Worm (Caenorhabditis elegans) whole organism, dauer: Measurements from ENCODE around the gene F38B7.2.
"Not testable (repeated sequence)": the region's sequence is repeated elsewhere in the genome, so short reads cannot be mapped to it uniquely, and the experiment has no call there.

Experiments used
- unc-62 ChIP-seq: sonication (generic microtip); optimal IDR thresholded peaks from 2 replicates; lab custom pipeline; 2017; ENCODE audit warnings: missing biosample characterization, missing genetic modification reagents, missing genetic modification characterization

The F38B7.2 gene

DNA sequence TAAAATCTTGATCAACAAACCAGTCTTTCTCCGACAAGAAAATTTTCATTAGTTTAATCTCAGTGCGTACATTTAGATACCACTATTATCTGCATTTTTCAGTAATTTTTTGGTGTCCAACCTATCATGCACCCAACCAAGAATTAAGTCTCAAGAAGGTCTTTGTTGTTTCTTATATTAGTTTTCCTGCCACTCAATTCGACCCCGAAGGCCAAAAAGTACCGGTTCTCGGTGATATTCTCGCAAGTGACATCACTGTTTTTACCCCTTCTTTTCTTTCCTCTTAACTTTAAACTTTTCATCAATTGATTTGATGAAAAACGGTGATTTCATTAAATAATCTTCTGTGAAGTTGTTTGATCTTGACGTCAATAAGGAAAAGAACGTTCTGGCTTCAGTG is at the start of gene F38B7.2:
TSS of gene F38B7.2 (plus strand) at position 400 of the 400 bp plus-strand sequence.
- TF ChIP-seq unc-62 (GFP tag; lab: Kevin White, UChicago) = no peak

DNA sequence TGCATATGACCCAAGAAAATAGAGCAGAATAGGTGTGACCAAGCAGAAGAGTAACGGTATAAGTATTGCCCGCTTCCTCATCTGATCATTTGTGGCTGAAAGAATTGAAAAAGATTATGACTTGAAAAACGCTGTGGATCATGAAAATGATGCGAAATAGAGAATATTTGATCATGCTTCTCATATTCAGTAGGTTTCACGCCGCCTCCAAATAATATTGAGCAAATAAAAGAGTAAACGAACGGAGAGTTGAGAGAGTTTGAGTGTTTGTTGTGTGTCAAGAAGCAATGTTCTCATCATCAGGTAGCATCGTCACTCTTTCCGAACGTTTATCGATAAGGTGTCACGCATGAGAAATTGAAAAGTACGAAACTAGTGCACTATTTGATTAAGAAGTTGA is 47.5 kb upstream of the F38B7.2 start, which contains the start of gene htrl-1:
TSS of gene htrl-1 (minus strand) at position 101 of the 400 bp plus-strand sequence.
- TF ChIP-seq unc-62 (GFP tag; lab: Kevin White, UChicago) = no peak

ce11 chrV:11497475-11497874 is 46.3 kb upstream of the F38B7.2 start:
- no peak for TF ChIP-seq unc-62 (GFP tag; lab: Kevin White, UChicago)

DNA sequence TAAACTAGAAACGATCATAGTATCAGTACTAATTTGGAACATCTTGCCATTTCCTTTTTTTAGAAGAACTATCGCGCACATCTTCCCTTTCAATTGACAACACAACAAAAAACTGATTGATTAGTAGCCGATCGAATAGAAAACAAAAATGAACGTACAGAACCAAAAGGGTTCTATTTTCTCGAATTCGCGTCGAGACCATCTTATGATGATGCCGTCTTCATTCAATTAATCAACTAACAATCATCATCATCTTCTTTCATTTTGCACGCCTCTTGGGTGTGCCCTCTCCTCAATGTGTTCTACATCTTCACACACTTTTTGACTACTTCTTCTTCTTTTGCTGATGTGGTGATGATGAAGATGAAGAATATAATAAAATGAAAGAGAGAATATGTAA is 44.0 kb upstream of the F38B7.2 start:
- TF ChIP-seq unc-62 (GFP tag; lab: Kevin White, UChicago) = no peak

ce11 chrV:11500980-11501379 is 42.8 kb upstream of the F38B7.2 start:
- no peak for TF ChIP-seq unc-62 (GFP tag; lab: Kevin White, UChicago)

DNA sequence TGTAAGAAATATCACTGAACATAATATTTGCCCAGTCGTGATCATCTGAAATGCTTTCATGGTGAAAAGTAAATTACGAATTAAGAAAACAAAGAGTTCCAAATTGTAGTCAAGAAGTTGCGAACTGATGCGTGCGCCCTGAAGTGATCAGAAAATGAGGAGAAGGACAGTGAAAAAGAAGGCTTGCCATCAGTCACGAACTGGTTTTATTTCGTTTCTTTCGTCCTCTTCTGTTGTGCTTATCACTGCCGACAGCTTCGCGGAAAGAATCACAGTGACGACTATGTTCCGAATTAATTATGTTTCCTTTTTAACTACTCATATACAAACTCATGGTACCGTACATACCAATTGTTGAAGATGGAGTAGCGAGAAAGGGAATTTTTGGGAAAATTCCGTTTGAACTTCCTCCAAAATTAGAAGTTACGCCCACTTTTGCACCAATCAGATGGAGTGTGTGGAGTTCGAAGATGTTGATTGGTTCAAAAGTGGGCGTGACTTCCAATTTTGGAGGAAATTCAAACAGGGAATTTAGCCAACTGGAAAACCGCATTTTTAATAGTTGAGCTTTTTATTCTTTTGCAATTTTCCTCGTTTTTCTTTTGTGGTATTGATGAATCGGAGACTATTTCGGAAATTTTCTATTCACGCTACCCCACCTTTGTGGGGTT is 40.5 kb upstream of the F38B7.2 start, which contains the start of gene C55A6.12:
TSS of gene C55A6.12 (minus strand) at position 51 of the 671 bp plus-strand sequence.
- no peak for TF ChIP-seq unc-62 (GFP tag; lab: Kevin White, UChicago)

DNA sequence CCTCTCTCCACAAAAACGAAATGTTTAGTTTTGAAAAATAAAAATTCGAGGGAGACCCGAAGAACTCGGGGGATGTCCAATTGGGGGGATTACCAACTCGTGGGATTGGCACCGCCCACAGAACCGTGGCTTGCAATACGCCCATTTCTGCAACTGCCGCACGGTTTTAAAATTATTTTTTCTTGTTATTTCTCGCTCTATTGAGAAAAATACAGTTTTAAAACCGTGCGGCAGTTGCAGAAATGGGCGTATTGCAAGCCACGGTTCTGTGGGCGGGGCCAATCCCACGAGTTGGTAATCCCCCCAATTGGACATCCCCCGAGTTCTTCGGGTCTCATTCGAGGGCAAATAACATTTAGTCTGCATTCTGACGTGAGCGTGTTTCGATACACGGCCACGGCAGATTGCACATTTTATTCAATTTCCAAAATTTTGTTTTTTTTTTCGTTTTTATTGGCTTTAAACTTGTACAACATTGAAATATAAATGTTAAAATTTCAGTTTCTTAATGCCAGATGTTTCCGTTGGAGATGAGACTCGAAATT is 38.8 kb upstream of the F38B7.2 start, which contains the start of the genes C55A6.1 and C55A6.10:
TSS of gene C55A6.1 (minus strand) at position 116 of the 545 bp plus-strand sequence.
TSS of gene C55A6.10 (plus strand) at position 495 of the 545 bp plus-strand sequence.
- not testable (repeated sequence) for TF ChIP-seq unc-62 (GFP tag; lab: Kevin White, UChicago)

DNA sequence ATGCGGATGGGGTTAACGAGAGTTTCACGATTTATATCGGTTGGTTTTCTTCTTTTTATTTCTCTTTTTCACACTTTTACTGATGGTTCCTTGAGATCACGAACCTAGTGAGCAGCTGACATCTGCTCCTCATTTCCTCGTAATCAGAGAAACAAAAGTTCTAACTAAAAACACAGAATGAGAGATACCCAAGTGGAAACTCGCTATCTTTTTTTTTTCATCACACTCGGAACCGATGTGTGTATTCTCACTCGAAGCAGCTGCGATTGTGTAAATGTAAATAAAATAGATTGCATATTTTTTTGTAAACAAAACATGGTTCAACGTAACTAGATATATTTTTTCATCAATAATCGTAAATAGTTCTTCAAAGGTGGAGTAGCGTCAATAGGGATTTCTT is 37.4 kb upstream of the F38B7.2 start:
- TF ChIP-seq unc-62 (GFP tag; lab: Kevin White, UChicago) = no peak

- no peak for TF ChIP-seq unc-62 (GFP tag; lab: Kevin White, UChicago)
These were observed 35.0 kb upstream of the F38B7.2 start, which contains the start of gene ttll-5 for ce11 chrV:11508773-11509172. Gene ttll-5, plus strand, starts transcription at chrV:11509060.

ce11 chrV:11513432-11513831 is 30.3 kb upstream of the F38B7.2 start, which contains the start of gene C55A6.3:
Gene C55A6.3, minus strand, starts transcription at chrV:11513532.
- no peak for TF ChIP-seq unc-62 (GFP tag; lab: Kevin White, UChicago)

- no peak for TF ChIP-seq unc-62 (GFP tag; lab: Kevin White, UChicago)
These were observed 29.1 kb upstream of the F38B7.2 start, which contains the start of gene C55A6.6 for ce11 chrV:11514677-11515076. Gene C55A6.6, minus strand, starts transcription at chrV:11514737.

- no peak for TF ChIP-seq unc-62 (GFP tag; lab: Kevin White, UChicago)
These were observed 28.6 kb upstream of the F38B7.2 start for ce11 chrV:11515145-11515544.

DNA sequence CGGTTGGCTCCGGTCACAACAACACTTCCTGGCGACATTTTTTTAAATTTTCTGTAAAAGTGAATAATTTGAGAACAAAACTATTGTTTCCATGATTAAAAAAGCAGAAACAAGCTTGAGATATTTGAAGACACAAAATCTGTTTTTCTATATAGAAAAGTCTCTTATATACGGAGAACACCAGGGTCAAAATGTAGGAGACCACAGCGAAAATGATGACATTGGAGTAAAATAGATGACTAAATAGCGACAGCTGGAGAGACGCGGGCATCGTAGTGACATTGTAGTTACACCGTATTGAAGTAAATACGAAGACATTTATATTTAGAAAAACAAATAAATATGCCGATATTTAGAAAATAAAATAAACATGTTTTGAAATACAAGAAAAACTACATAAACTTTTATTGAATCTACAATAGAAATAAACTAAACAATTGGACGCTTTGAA is 27.6 kb upstream of the F38B7.2 start, which contains the start of gene sdz-8:
TSS of gene sdz-8 (minus strand) at position 51 of the 451 bp plus-strand sequence.
- no peak for TF ChIP-seq unc-62 (GFP tag; lab: Kevin White, UChicago)

ce11 chrV:11517789-11518188 is 26.0 kb upstream of the F38B7.2 start, which contains the start of gene C55A6.4:
Gene C55A6.4, minus strand, starts transcription at chrV:11517889.
- no peak for TF ChIP-seq unc-62 (GFP tag; lab: Kevin White, UChicago)

DNA sequence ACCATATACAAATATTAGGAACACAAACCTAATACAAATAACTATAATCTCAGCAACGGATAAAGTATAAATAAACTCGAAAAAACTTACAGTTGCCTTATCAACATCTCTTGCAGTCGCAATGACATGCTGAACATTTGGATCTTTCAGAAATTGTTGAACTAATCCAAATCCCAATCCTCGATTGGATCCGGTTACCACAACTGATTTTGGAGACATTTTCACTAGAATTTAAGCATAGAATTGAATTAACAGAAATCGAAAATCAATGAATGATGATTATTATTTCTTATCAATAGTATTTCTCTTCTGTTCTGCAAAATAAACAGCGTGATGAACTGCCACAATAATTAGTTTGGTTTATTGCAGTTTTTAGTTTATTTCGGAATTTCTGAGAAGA is 23.5 kb upstream of the F38B7.2 start, which contains the start of the genes C55A6.11 and C55A6.7:
TSS of gene C55A6.11 (plus strand) at position 301 of the 400 bp plus-strand sequence.
TSS of gene C55A6.7 (minus strand) at position 316 of the 400 bp plus-strand sequence.
- TF ChIP-seq unc-62 (GFP tag; lab: Kevin White, UChicago) = no peak

ce11 chrV:11521448-11521847 is 22.3 kb upstream of the F38B7.2 start, which contains the start of gene pafo-1:
Gene pafo-1, plus strand, starts transcription at chrV:11521703.
- TF ChIP-seq unc-62 (GFP tag; lab: Kevin White, UChicago) = no peak
